Fruit fly (Drosophila melanogaster) whole organism, prepupa: Measurements from ENCODE around the gene Inx2.

Experiments
- Blimp-1 ChIP-seq: fragments of 200-800 bp; sonication (Bioruptor generic); optimal IDR thresholded peaks from 3 replicates; lab custom pipeline; 2017; ENCODE audit warnings: missing biosample characterization, missing genetic modification characterization, mild to moderate bottlenecking, moderate library complexity, missing genetic modification reagents
- CG10669 ChIP-seq: fragments of 200-800 bp; sonication (Bioruptor generic); optimal IDR thresholded peaks from 3 replicates; lab custom pipeline; 2018; ENCODE audit warnings: missing biosample characterization, mild to moderate bottlenecking, missing genetic modification characterization, moderate library complexity
- CG11294 ChIP-seq: fragments of 200-800 bp; sonication (Bioruptor generic); IDR thresholded peaks from 2 replicates; pipeline ENCODE4 v1.3.6; 2022; ENCODE audit warnings: missing biosample characterization, missing genetic modification characterization
- CG11762 ChIP-seq: fragments of 200-800 bp; sonication (Bioruptor generic); optimal IDR thresholded peaks from 3 replicates; lab custom pipeline; 2016; ENCODE audit warnings: missing biosample characterization, missing genetic modification characterization; ENCODE audit not compliant: insufficient read depth
- CG11902 ChIP-seq: fragments of 200-800 bp; sonication (Bioruptor generic); optimal IDR thresholded peaks from 3 replicates; lab custom pipeline; 2016; ENCODE audit warnings: missing biosample characterization, missing genetic modification characterization
- CG15336 ChIP-seq: fragments of 200-800 bp; sonication (Bioruptor generic); IDR thresholded peaks from 2 replicates; pipeline ENCODE4 v1.3.6; 2022; ENCODE audit warnings: missing biosample characterization, missing genetic modification characterization
- CG1621 ChIP-seq: fragments of 200-800 bp; sonication (Bioruptor generic); optimal IDR thresholded peaks from 3 replicates; lab custom pipeline; 2018; ENCODE audit warnings: missing biosample characterization, mild to moderate bottlenecking, missing genetic modification characterization
- CG16779 ChIP-seq: fragments of 200-800 bp; sonication (Bioruptor generic); optimal IDR thresholded peaks from 3 replicates; lab custom pipeline; 2017; ENCODE audit warnings: missing biosample characterization, mild to moderate bottlenecking, missing genetic modification characterization
- CG3032 ChIP-seq: fragments of 200-800 bp; optimal IDR thresholded peaks from 2 replicates; lab custom pipeline; 2019; ENCODE audit warnings: missing biosample characterization, mild to moderate bottlenecking, missing genetic modification characterization, moderate library complexity
- CG31627 ChIP-seq: fragments of 200-800 bp; sonication (Bioruptor generic); optimal IDR thresholded peaks from 3 replicates; lab custom pipeline; 2016; ENCODE audit warnings: missing biosample characterization, missing genetic modification characterization
- CG34406 ChIP-seq: fragments of 200-800 bp; sonication (Bioruptor generic); optimal IDR thresholded peaks from 3 replicates; lab custom pipeline; 2016; ENCODE audit warnings: missing biosample characterization, missing genetic modification characterization
- CG3919 ChIP-seq: fragments of 200-800 bp; sonication (Bioruptor generic); optimal IDR thresholded peaks from 3 replicates; lab custom pipeline; 2016; ENCODE audit warnings: missing biosample characterization, missing genetic modification characterization
- CG4318 ChIP-seq: fragments of 200-800 bp; sonication (Bioruptor generic); optimal IDR thresholded peaks from 3 replicates; lab custom pipeline; 2017; ENCODE audit warnings: missing biosample characterization, mild to moderate bottlenecking, missing genetic modification characterization
- CG6163 ChIP-seq: fragments of 200-800 bp; sonication (Bioruptor generic); IDR thresholded peaks from 3 replicates; pipeline ENCODE4 v1.3.6; 2022; ENCODE audit warnings: missing biosample characterization, missing genetic modification characterization
- CG6276 ChIP-seq: fragments of 200-800 bp; sonication (Bioruptor generic); optimal IDR thresholded peaks from 2 replicates; lab custom pipeline; 2017; ENCODE audit warnings: missing biosample characterization, mild to moderate bottlenecking, missing genetic modification characterization
- CG6792 ChIP-seq: fragments of 200-800 bp; sonication (Bioruptor generic); optimal IDR thresholded peaks from 3 replicates; lab custom pipeline; 2016; ENCODE audit warnings: missing biosample characterization, missing genetic modification characterization
- CG6808 ChIP-seq: fragments of 200-800 bp; sonication (Bioruptor generic); optimal IDR thresholded peaks from 3 replicates; lab custom pipeline; 2017; ENCODE audit warnings: missing biosample characterization, missing genetic modification characterization, mild to moderate bottlenecking, moderate library complexity, missing genetic modification reagents
- CG6854 ChIP-seq: fragments of 200-800 bp; sonication (Bioruptor generic); optimal IDR thresholded peaks from 2 replicates; lab custom pipeline; 2017; ENCODE audit warnings: missing biosample characterization, mild to moderate bottlenecking, missing genetic modification characterization
- CG8319 ChIP-seq: fragments of 200-800 bp; sonication (Bioruptor generic); optimal IDR thresholded peaks from 3 replicates; lab custom pipeline; 2016; ENCODE audit warnings: missing biosample characterization, missing genetic modification characterization
- CG8632 ChIP-seq: fragments of 200-800 bp; sonication (Bioruptor generic); optimal IDR thresholded peaks from 3 replicates; lab custom pipeline; 2016; ENCODE audit warnings: missing biosample characterization, missing genetic modification characterization
- Eip75B ChIP-seq: fragments of 200-800 bp; sonication (Bioruptor generic); optimal IDR thresholded peaks from 3 replicates; lab custom pipeline; 2016; ENCODE audit warnings: missing biosample characterization, missing genetic modification characterization
- Eip78C ChIP-seq: fragments of 200-800 bp; sonication (Bioruptor generic); peaks from one replicate; lab custom pipeline; 2016; ENCODE audit warnings: missing biosample characterization, missing genetic modification characterization
- Ets21C ChIP-seq: fragments of 200-800 bp; sonication (Bioruptor generic); optimal IDR thresholded peaks from 3 replicates; lab custom pipeline; 2016; ENCODE audit warnings: missing biosample characterization, missing genetic modification characterization
- Ets96B ChIP-seq: fragments of 200-800 bp; optimal IDR thresholded peaks from 2 replicates; lab custom pipeline; 2019; ENCODE audit warnings: missing biosample characterization, mild to moderate bottlenecking, missing genetic modification characterization, moderate library complexity
- Hr38 ChIP-seq: sonication (Bioruptor generic); optimal IDR thresholded peaks from 2 replicates; lab custom pipeline; 2016; ENCODE audit warnings: missing biosample characterization, missing genetic modification characterization
- Hr39 ChIP-seq: fragments of 200-800 bp; sonication (Bioruptor generic); optimal IDR thresholded peaks from 2 replicates; lab custom pipeline; 2016; ENCODE audit warnings: missing biosample characterization, missing genetic modification characterization
- Hr4 ChIP-seq: fragments of 200-800 bp; sonication (Bioruptor generic); optimal IDR thresholded peaks from 3 replicates; lab custom pipeline; 2016; ENCODE audit warnings: missing biosample characterization, missing genetic modification characterization
- Met ChIP-seq: fragments of 200-800 bp; sonication (Bioruptor generic); optimal IDR thresholded peaks from 3 replicates; lab custom pipeline; 2016; ENCODE audit warnings: missing biosample characterization, missing genetic modification characterization
- OdsH ChIP-seq: fragments of 200-800 bp; sonication (Bioruptor generic); optimal IDR thresholded peaks from 3 replicates; lab custom pipeline; 2016; ENCODE audit warnings: missing biosample characterization, missing genetic modification characterization
- Sox102F ChIP-seq: fragments of 200-800 bp; sonication (Bioruptor generic); optimal IDR thresholded peaks from 2 replicates; lab custom pipeline; 2016; ENCODE audit warnings: missing biosample characterization, mild to moderate bottlenecking, missing genetic modification characterization
- Sox14 ChIP-seq: fragments of 200-800 bp; sonication (Bioruptor generic); optimal IDR thresholded peaks from 3 replicates; lab custom pipeline; 2016; ENCODE audit warnings: missing biosample characterization, missing genetic modification characterization
- achi ChIP-seq: fragments of 200-800 bp; sonication (Bioruptor generic); optimal IDR thresholded peaks from 3 replicates; lab custom pipeline; 2016; ENCODE audit warnings: missing biosample characterization, missing genetic modification characterization
- cyc ChIP-seq: fragments of 200-800 bp; sonication (Bioruptor generic); optimal IDR thresholded peaks from 3 replicates; lab custom pipeline; 2016; ENCODE audit warnings: missing biosample characterization, missing genetic modification characterization
- dsx ChIP-seq: fragments of 200-800 bp; optimal IDR thresholded peaks from 3 replicates; lab custom pipeline; 2019; ENCODE audit warnings: missing biosample characterization, mild to moderate bottlenecking, missing genetic modification characterization, moderate library complexity; ENCODE audit not compliant: poor library complexity, severe bottlenecking
- eg ChIP-seq: fragments of 200-800 bp; sonication (Bioruptor generic); IDR thresholded peaks from 3 replicates; pipeline ENCODE4 v1.3.6; 2022; ENCODE audit warnings: missing biosample characterization, missing genetic modification characterization
- esn ChIP-seq: fragments of 200-800 bp; sonication (Bioruptor generic); optimal IDR thresholded peaks from 2 replicates; lab custom pipeline; 2016; ENCODE audit warnings: missing biosample characterization, mild to moderate bottlenecking, missing genetic modification characterization, moderate library complexity
- fd59A ChIP-seq: fragments of 200-800 bp; sonication (Bioruptor generic); optimal IDR thresholded peaks from 2 replicates; lab custom pipeline; 2017; ENCODE audit warnings: missing biosample characterization, mild to moderate bottlenecking, missing genetic modification characterization, missing genetic modification reagents
- lz ChIP-seq: fragments of 200-800 bp; sonication (Bioruptor generic); optimal IDR thresholded peaks from 3 replicates; lab custom pipeline; 2016; ENCODE audit warnings: missing biosample characterization, missing genetic modification characterization
- pdm3 ChIP-seq: fragments of 200-800 bp; sonication (Bioruptor generic); optimal IDR thresholded peaks from 3 replicates; lab custom pipeline; 2016; ENCODE audit warnings: missing biosample characterization, missing genetic modification characterization
- salr ChIP-seq, 2 experiments: fragments of 200-800 bp; sonication (Bioruptor generic); optimal IDR thresholded peaks; 3 replicates each; lab custom pipeline; 2016 to 2018; ENCODE audit warnings: missing biosample characterization in 2 of 2, missing genetic modification characterization in 2 of 2, mild to moderate bottlenecking in 1 of 2
- spab ChIP-seq: fragments of 200-800 bp; sonication (Bioruptor generic); optimal IDR thresholded peaks from 2 replicates; lab custom pipeline; 2017; ENCODE audit warnings: missing biosample characterization, mild to moderate bottlenecking, missing genetic modification characterization, missing genetic modification reagents
- ss ChIP-seq, 2 experiments: fragments of 200-800 bp; sonication (Bioruptor generic); optimal IDR thresholded peaks; 2 replicates in 1 of 2; 3 replicates in 1 of 2; lab custom pipeline; 2017 to 2018; ENCODE audit warnings: mild to moderate bottlenecking in 2 of 2, missing biosample characterization in 2 of 2, missing genetic modification characterization in 2 of 2, moderate library complexity in 1 of 2
- svp ChIP-seq: fragments of 200-800 bp; sonication (Bioruptor generic); peaks from one replicate; lab custom pipeline; 2016; ENCODE audit warnings: missing biosample characterization, missing genetic modification characterization
- topi ChIP-seq: fragments of 200-800 bp; sonication (Bioruptor generic); optimal IDR thresholded peaks from 3 replicates; lab custom pipeline; 2016; ENCODE audit warnings: missing biosample characterization, missing genetic modification characterization
- vri ChIP-seq: fragments of 200-800 bp; sonication (Bioruptor generic); optimal IDR thresholded peaks from 3 replicates; lab custom pipeline; 2016; ENCODE audit warnings: missing biosample characterization, mild to moderate bottlenecking, missing genetic modification characterization

Gene Inx2

DNA sequence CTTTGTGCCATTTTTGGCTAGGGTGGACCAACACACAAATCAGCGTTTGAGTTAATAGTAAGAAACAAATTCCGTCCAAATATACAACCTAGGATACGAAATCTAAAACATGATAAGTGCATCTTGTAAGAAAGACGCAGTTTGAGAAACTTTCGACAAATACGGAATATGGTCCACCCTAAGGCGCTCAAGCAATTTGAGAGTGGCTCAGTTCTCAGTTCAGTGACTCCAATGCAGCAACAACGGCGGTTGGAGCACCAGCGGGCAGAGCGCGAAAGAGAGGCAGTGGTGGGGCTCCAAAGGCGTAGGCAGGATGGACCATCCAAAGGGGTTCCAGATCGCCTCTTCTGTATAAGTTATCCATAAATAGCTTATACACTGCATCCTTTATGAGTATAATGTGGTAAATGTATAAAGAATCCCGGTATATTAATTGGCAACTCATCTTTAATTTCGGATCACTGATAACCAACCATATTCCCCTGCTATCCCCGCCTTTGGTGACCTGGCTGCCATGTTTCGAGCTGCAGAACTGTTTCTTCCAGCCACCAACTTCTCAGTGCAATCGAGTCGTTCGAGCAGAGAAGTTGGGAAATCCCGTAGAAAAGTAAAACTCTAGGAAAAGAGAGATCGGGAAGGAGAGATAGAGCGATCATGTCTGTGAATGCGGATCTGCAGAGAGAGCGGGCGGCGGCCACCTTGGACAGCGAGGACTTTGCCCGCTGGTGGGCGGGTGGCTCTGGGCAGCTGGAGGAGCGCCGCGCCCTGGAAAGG, 28.9 kb upstream of the Inx2 start, which contains the start of gene CG4586 (continued):
- TF ChIP-seq CG8632 (GFP tag; lab: Kevin White, UChicago) = peak; percentile 97
- peak; percentile 99 for TF ChIP-seq Met (GFP tag; lab: Kevin White, UChicago)
- peak; percentile 95 for TF ChIP-seq fd59A (GFP tag; lab: Kevin White, UChicago)
- peak; percentile 94 for TF ChIP-seq Ets21C (GFP tag; lab: Kevin White, UChicago)
- TF ChIP-seq cyc (GFP tag; lab: Kevin White, UChicago) = peak; percentile 95
- peak; percentile 97 for TF ChIP-seq lz
- peak; percentile 98 for TF ChIP-seq CG11762 (GFP tag; lab: Kevin White, UChicago)
- TF ChIP-seq ss (GFP tag; optimal IDR thresholded peaks at IDR 0.05; lab: Kevin White, UChicago) = peak; percentile 98
- peak; percentile 98 for TF ChIP-seq spab (GFP tag; lab: Kevin White, UChicago)
- peak; percentile 100 for TF ChIP-seq CG6276 (GFP tag; lab: Kevin White, UChicago)
- TF ChIP-seq CG8319 = peak; percentile 97
- TF ChIP-seq CG6163 = peak; percentile 99
- peak; percentile 97 for TF ChIP-seq CG6792
- peak; percentile 81 for TF ChIP-seq CG11902 (GFP tag; lab: Kevin White, UChicago)
- peak; percentile 98 for TF ChIP-seq dsx (GFP tag; lab: Kevin White, UChicago)
- TF ChIP-seq CG3919 = peak; percentile 99
- peak; percentile 99 for TF ChIP-seq Eip78C (GFP tag; lab: Kevin White, UChicago)
- TF ChIP-seq Sox102F (GFP tag; lab: Kevin White, UChicago) = peak; percentile 99
- peak; percentile 97 for TF ChIP-seq Hr4 (GFP tag; lab: Kevin White, UChicago)
- TF ChIP-seq eg (GFP tag; lab: Robert Waterston, UW) = peak; percentile 99
- TF ChIP-seq CG4318 (GFP tag; lab: Kevin White, UChicago) = peak; percentile 94
- peak; percentile 98 for TF ChIP-seq vri (GFP tag; lab: Kevin White, UChicago)
- TF ChIP-seq salr (GFP tag; optimal IDR thresholded peaks at IDR 0.05; lab: Kevin White, UChicago) = peak; percentile 94 to 97
- TF ChIP-seq CG3032 (tag; lab: Kevin White, UChicago) = peak; percentile 96
- peak; percentile 100 for TF ChIP-seq svp (GFP tag; lab: Kevin White, UChicago)
- TF ChIP-seq Hr39 (GFP tag; lab: Kevin White, UChicago) = peak; percentile 97
- TF ChIP-seq CG6808 (GFP tag; lab: Kevin White, UChicago) = peak; percentile 98
- peak; percentile 98 for TF ChIP-seq pdm3 (GFP tag; lab: Kevin White, UChicago)
- TF ChIP-seq CG11294 (GFP tag; lab: Robert Waterston, UW) = peak; percentile 96

DNA sequence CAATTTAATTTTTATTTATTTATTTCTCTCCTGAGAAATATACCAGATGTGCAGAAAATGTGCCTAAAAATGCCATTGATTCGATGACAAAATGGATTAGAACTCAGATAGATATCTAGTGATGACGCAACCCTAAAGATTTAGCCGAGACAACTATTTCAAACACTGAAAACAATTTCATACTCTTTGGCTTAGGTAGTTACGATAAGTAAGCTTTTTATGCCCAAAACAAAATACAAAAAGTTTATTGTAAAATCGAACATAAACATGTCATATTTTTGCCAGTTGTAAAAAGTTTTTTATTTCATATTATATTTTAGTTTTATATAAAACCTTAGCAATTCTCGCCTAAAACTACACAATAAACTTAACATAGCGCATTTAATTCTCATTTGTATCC, 25.1 kb upstream of the Inx2 start, which contains the start of gene CG3040:
Gene CG3040, minus strand, starts transcription at position 54 of the 400 bp plus-strand sequence.
- TF ChIP-seq Met (GFP tag; lab: Kevin White, UChicago) = no peak
- TF ChIP-seq Ets21C (GFP tag; lab: Kevin White, UChicago) = no peak
- TF ChIP-seq Sox14 = peak; percentile 16
- TF ChIP-seq CG10669 = peak; percentile 22
- no peak for TF ChIP-seq spab (GFP tag; lab: Kevin White, UChicago)
- TF ChIP-seq CG6808 (GFP tag; lab: Kevin White, UChicago) = no peak
- TF ChIP-seq CG4318 (GFP tag; lab: Kevin White, UChicago) = no peak
- peak; percentile 27 for TF ChIP-seq vri (GFP tag; lab: Kevin White, UChicago)
- no peak for TF ChIP-seq CG1621 (tag; lab: Kevin White, UChicago)
- no peak for TF ChIP-seq CG8632 (GFP tag; lab: Kevin White, UChicago)
- TF ChIP-seq CG3919 = peak; percentile 35
- TF ChIP-seq Ets96B (tag; lab: Kevin White, UChicago) = peak; percentile 30
- TF ChIP-seq Blimp-1 = no peak
- peak; percentile 2 for TF ChIP-seq Hr39 (GFP tag; lab: Kevin White, UChicago)
- TF ChIP-seq dsx (GFP tag; lab: Kevin White, UChicago) = peak; percentile 3
- TF ChIP-seq esn (GFP tag; lab: Kevin White, UChicago) = peak; percentile 53
- TF ChIP-seq CG11902 (GFP tag; lab: Kevin White, UChicago) = no peak
- TF ChIP-seq CG6792 = no peak
- TF ChIP-seq OdsH (GFP tag; lab: Kevin White, UChicago) = peak; percentile 19
- no peak for TF ChIP-seq Eip75B (GFP tag; lab: Kevin White, UChicago)
- peak; percentile 13 for TF ChIP-seq Hr4 (GFP tag; lab: Kevin White, UChicago)
- no peak for TF ChIP-seq CG34406 (GFP tag; lab: Kevin White, UChicago)
- TF ChIP-seq Hr38 (GFP tag; lab: Kevin White, UChicago) = no peak
- TF ChIP-seq CG8319 = no peak
- TF ChIP-seq CG31627 (GFP tag; lab: Kevin White, UChicago) = peak; percentile 31
- TF ChIP-seq achi = peak; percentile 1
- TF ChIP-seq CG6854 (GFP tag; lab: Kevin White, UChicago) = no peak
- TF ChIP-seq CG16779 (tag; lab: Kevin White, UChicago) = no peak
- peak; percentile 51 for TF ChIP-seq CG15336 (GFP tag; lab: Robert Waterston, UW)
- TF ChIP-seq ss (GFP tag; optimal IDR thresholded peaks at IDR 0.05; lab: Kevin White, UChicago) = no peak
- no peak for TF ChIP-seq fd59A (GFP tag; lab: Kevin White, UChicago)
- no peak for TF ChIP-seq salr (GFP tag; optimal IDR thresholded peaks at IDR 0.05; lab: Kevin White, UChicago)
- TF ChIP-seq topi (GFP tag; lab: Kevin White, UChicago) = peak; percentile 40
